Fruit fly (Drosophila melanogaster) whole organism, embryonic: Measurements from ENCODE around the gene CG5849.

Source experiments
- Adf1 ChIP-seq: fragments of 200-800 bp; sonication (Bioruptor generic); IDR thresholded peaks from 2 replicates; pipeline ENCODE4 v1.3.6; 2022; ENCODE audit warnings: missing biosample characterization, missing genetic modification characterization
- Atf6 ChIP-seq: fragments of 200-800 bp; sonication (Bioruptor generic); IDR thresholded peaks from 2 replicates; pipeline ENCODE4 v1.3.6; 2022; ENCODE audit warnings: missing biosample characterization, missing genetic modification characterization
- Awh ChIP-seq: fragments of 200-800 bp; sonication (Bioruptor generic); IDR thresholded peaks from 2 replicates; pipeline ENCODE4, ENCODE4 v1.3.6; 2022; ENCODE audit warnings: missing biosample characterization, missing genetic modification characterization
- Bgb ChIP-seq: fragments of 200-800 bp; sonication (Bioruptor generic); IDR thresholded peaks from 2 replicates; pipeline ENCODE4 v1.3.6; 2022; ENCODE audit warnings: missing biosample characterization, missing genetic modification characterization; ENCODE audit not compliant: partially characterized antibody
- CG10366 ChIP-seq: fragments of 200-800 bp; sonication (Bioruptor generic); IDR thresholded peaks from 2 replicates; pipeline ENCODE4 v1.3.6; 2022; ENCODE audit warnings: missing biosample characterization, missing genetic modification characterization
- CG10431 ChIP-seq: fragments of 200-800 bp; sonication (Bioruptor generic); optimal IDR thresholded peaks from 3 replicates; lab custom pipeline; 2018; ENCODE audit warnings: missing biosample characterization, mild to moderate bottlenecking, missing genetic modification characterization
- CG10654 ChIP-seq: fragments of 200-800 bp; sonication (Bioruptor generic); optimal IDR thresholded peaks from 2 replicates; lab custom pipeline; 2016; ENCODE audit warnings: missing biosample characterization, missing genetic modification characterization
- CG1603 ChIP-seq: fragments of 200-800 bp; sonication (Bioruptor generic); optimal IDR thresholded peaks from 2 replicates; lab custom pipeline; 2019; ENCODE audit warnings: missing biosample characterization, mild to moderate bottlenecking, missing genetic modification characterization, moderate library complexity
- CG16863 ChIP-seq: fragments of 200-800 bp; sonication (Bioruptor generic); optimal IDR thresholded peaks from 3 replicates; lab custom pipeline; 2016; ENCODE audit warnings: missing biosample characterization, missing genetic modification characterization
- CG17802 ChIP-seq: fragments of 200-800 bp; sonication (Bioruptor generic); optimal IDR thresholded peaks from 2 replicates; lab custom pipeline; 2018; ENCODE audit warnings: missing biosample characterization, mild to moderate bottlenecking, missing genetic modification characterization, moderate library complexity
- CG1792 ChIP-seq: fragments of 200-800 bp; sonication (Bioruptor generic); optimal IDR thresholded peaks from 2 replicates; lab custom pipeline; 2016; ENCODE audit warnings: missing biosample characterization, missing genetic modification characterization
- CG30020 ChIP-seq: fragments of 200-800 bp; optimal IDR thresholded peaks from 2 replicates; lab custom pipeline; 2019; ENCODE audit warnings: missing biosample characterization, mild to moderate bottlenecking, missing genetic modification characterization, moderate library complexity
- CG7357 ChIP-seq: fragments of 200-800 bp; sonication (Bioruptor generic); IDR thresholded peaks from 3 replicates; pipeline ENCODE4 v1.3.6; 2022; ENCODE audit warnings: missing biosample characterization, missing genetic modification characterization
- CG8388 ChIP-seq: fragments of 200-800 bp; sonication (Bioruptor generic); optimal IDR thresholded peaks from 2 replicates; lab custom pipeline; 2019; ENCODE audit warnings: missing biosample characterization, mild to moderate bottlenecking, missing genetic modification characterization, moderate library complexity
- CG8478 ChIP-seq: fragments of >200 bp; optimal IDR thresholded peaks from 2 replicates; lab custom pipeline; 2018
- CG9797 ChIP-seq: fragments of 200-800 bp; sonication (Bioruptor generic); optimal IDR thresholded peaks from 3 replicates; lab custom pipeline; 2018; ENCODE audit warnings: missing biosample characterization, mild to moderate bottlenecking, missing genetic modification characterization
- CTCF ChIP-seq: fragments of 200-800 bp; sonication (Bioruptor generic); optimal IDR thresholded peaks from 2 replicates; lab custom pipeline; 2017; ENCODE audit warnings: missing biosample characterization, mild to moderate bottlenecking, missing genetic modification characterization, moderate library complexity
- Dek ChIP-seq: fragments of 200-800 bp; sonication (Bioruptor generic); optimal IDR thresholded peaks from 3 replicates; lab custom pipeline; 2019; ENCODE audit warnings: missing biosample characterization, mild to moderate bottlenecking, missing genetic modification characterization, moderate library complexity
- Ets65A ChIP-seq: fragments of 200-800 bp; sonication (Bioruptor generic); peaks from one replicate; lab custom pipeline; 2016; ENCODE audit warnings: missing biosample characterization, missing genetic modification characterization
- Ets97D ChIP-seq: fragments of 200-800 bp; sonication (Bioruptor generic); optimal IDR thresholded peaks from 3 replicates; lab custom pipeline; 2016; ENCODE audit warnings: missing biosample characterization, missing genetic modification characterization
- Jarid2 ChIP-seq: fragments of 200-800 bp; sonication (Bioruptor generic); optimal IDR thresholded peaks from 3 replicates; lab custom pipeline; 2017; ENCODE audit warnings: mild to moderate bottlenecking, missing biosample characterization, missing genetic modification reagents, missing genetic modification characterization
- abd-A ChIP-seq: fragments of 200-800 bp; sonication (Bioruptor generic); optimal IDR thresholded peaks from 3 replicates; lab custom pipeline; 2019; ENCODE audit warnings: missing biosample characterization, mild to moderate bottlenecking, missing genetic modification characterization, moderate library complexity
- ash1 ChIP-seq: fragments of 200-800 bp; sonication (Bioruptor generic); optimal IDR thresholded peaks from 2 replicates; lab custom pipeline; 2018; ENCODE audit warnings: missing biosample characterization, mild to moderate bottlenecking, missing genetic modification characterization
- cg ChIP-seq: fragments of 200-800 bp; sonication (Bioruptor generic); optimal IDR thresholded peaks from 3 replicates; lab custom pipeline; 2019; ENCODE audit warnings: missing biosample characterization, mild to moderate bottlenecking, missing genetic modification characterization, moderate library complexity
- chinmo ChIP-seq: fragments of 200-800 bp; sonication (Bioruptor generic); IDR thresholded peaks from 4 replicates; pipeline ENCODE4 v1.3.6; 2022; ENCODE audit warnings: missing biosample characterization, missing genetic modification characterization; ENCODE audit not compliant: partially characterized antibody
- chm ChIP-seq: fragments of 200-800 bp; sonication (Bioruptor generic); IDR thresholded peaks from 2 replicates; pipeline ENCODE4 v1.3.6; 2022; ENCODE audit warnings: missing biosample characterization, missing genetic modification characterization
- crc ChIP-seq: fragments of 200-800 bp; sonication (Bioruptor generic); optimal IDR thresholded peaks from 2 replicates; lab custom pipeline; 2016; ENCODE audit warnings: missing biosample characterization, missing genetic modification characterization
- crol ChIP-seq: fragments of 200-800 bp; sonication (Bioruptor generic); IDR thresholded peaks from 2 replicates; pipeline ENCODE4 v1.3.6; 2022; ENCODE audit warnings: missing biosample characterization, missing genetic modification characterization
- dpn ChIP-seq, 2 experiments: fragments of 200-800 bp; sonication (Bioruptor generic); optimal IDR thresholded peaks; 3 replicates each; lab custom pipeline; 2016; ENCODE audit warnings: missing biosample characterization in 2 of 2, missing genetic modification characterization in 2 of 2
- gcm2 ChIP-seq: fragments of 200-800 bp; sonication (Bioruptor generic); optimal IDR thresholded peaks from 2 replicates; lab custom pipeline; 2016; ENCODE audit warnings: missing biosample characterization, missing genetic modification characterization
- gsb-n ChIP-seq: fragments of 200-800 bp; sonication (Bioruptor generic); optimal IDR thresholded peaks from 3 replicates; lab custom pipeline; 2018; ENCODE audit warnings: missing biosample characterization, mild to moderate bottlenecking, missing genetic modification characterization
- ken ChIP-seq: fragments of 200-800 bp; sonication (Bioruptor generic); IDR thresholded peaks from 3 replicates; pipeline ENCODE4 v1.3.6; 2022; ENCODE audit warnings: missing biosample characterization, missing genetic modification characterization
- nerfin-1 ChIP-seq: fragments of 200-800 bp; sonication (Bioruptor generic); optimal IDR thresholded peaks from 3 replicates; lab custom pipeline; 2019; ENCODE audit warnings: missing biosample characterization, mild to moderate bottlenecking, missing genetic modification characterization, moderate library complexity
- org-1 ChIP-seq: fragments of 200-800 bp; sonication (Bioruptor generic); optimal IDR thresholded peaks from 2 replicates; lab custom pipeline; 2017; ENCODE audit warnings: missing biosample characterization, missing genetic modification characterization
- p53 ChIP-seq: fragments of 200-800 bp; sonication (Bioruptor generic); optimal IDR thresholded peaks from 2 replicates; lab custom pipeline; 2016; ENCODE audit warnings: missing biosample characterization, missing genetic modification characterization
- sens ChIP-seq: fragments of 200-800 bp; sonication (Bioruptor generic); peaks from one replicate; lab custom pipeline; 2016; ENCODE audit warnings: missing biosample characterization, missing genetic modification characterization
- sima ChIP-seq: fragments of 200-800 bp; sonication (Bioruptor generic); optimal IDR thresholded peaks from 2 replicates; lab custom pipeline; 2016; ENCODE audit warnings: missing biosample characterization, missing genetic modification characterization
- sr ChIP-seq: fragments of 200-800 bp; sonication (Bioruptor generic); IDR thresholded peaks from 3 replicates; pipeline ENCODE4 v1.3.6; 2022; ENCODE audit warnings: missing biosample characterization, missing genetic modification characterization
- wek ChIP-seq: fragments of 200-800 bp; sonication (Bioruptor generic); optimal IDR thresholded peaks from 3 replicates; lab custom pipeline; 2018; ENCODE audit warnings: missing biosample characterization, mild to moderate bottlenecking, missing genetic modification characterization, moderate library complexity
- zen2 ChIP-seq: fragments of 200-800 bp; sonication (Bioruptor generic); IDR thresholded peaks from 3 replicates; pipeline ENCODE4 v1.3.6; 2022; ENCODE audit warnings: missing biosample characterization, missing genetic modification characterization; ENCODE audit not compliant: partially characterized antibody

The CG5849 gene

DNA sequence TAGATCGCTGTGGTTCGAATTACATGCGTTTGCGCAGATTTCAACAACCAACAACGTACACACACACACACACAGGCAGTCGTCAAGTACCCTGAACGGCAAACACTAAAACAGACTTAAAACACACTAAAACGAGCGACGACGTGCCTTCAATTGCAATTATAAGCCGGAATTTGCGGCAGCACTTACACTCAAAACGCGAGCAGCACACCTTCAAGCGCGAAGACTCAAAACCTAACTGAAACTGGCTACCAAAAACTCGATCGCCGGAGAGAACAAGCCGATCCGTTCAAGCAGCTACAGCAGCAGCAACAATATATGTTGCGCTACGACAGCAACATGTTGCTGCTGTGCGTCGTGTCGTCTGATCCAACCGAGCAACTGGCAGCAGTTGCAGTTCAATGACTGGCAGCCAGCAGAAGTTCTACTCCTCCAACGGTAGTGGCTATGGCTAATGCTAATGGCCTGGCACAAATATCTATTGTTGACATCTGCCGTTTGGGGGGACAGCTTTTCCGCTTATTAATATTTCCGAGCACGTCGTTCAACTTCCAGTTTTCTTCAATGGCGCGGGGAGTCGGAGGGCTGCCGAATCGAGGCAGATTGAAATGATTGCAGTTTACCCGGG, 42.5 kb downstream of the CG5849 start, which contains the start of gene tsl (continued):
- TF ChIP-seq CG17802 (tag; lab: Kevin White, UChicago) (no peak), Dek (tag; lab: Kevin White, UChicago) (no peak), chm (peak; percentile 23; the same call in 1 of the 2 replicates), wek (GFP tag; lab: Kevin White, UChicago) (no peak), cg (peak; percentile 16), CTCF (GFP tag; lab: Kevin White, UChicago) (no peak), CG10366 (no peak), zen2 (0 out of 3 replicates have a peak, but pooled peaks have one; percentile 12), org-1 (GFP tag; lab: Kevin White, UChicago) (no peak), Adf1 (peak; percentile 9; the same call in 1 of the 2 replicates), crc (GFP tag; lab: Kevin White, UChicago) (no peak), Jarid2 (GFP tag; lab: Kevin White, UChicago) (peak; percentile 74), CG10654 (GFP tag; lab: Kevin White, UChicago) (no peak), p53 (GFP tag; lab: Kevin White, UChicago) (no peak), CG7357 (no peak), chinmo (GFP tag; lab: Robert Waterston, UW) (peak; percentile 71; the same call in 1 of the 4 replicates), CG1603 (tag; lab: Kevin White, UChicago) (no peak), gsb-n (tag; lab: Kevin White, UChicago) (peak; percentile 5), Bgb (peak; percentile 15; the same call in 1 of the 2 replicates), CG16863 (GFP tag; lab: Kevin White, UChicago) (no peak)

DNA sequence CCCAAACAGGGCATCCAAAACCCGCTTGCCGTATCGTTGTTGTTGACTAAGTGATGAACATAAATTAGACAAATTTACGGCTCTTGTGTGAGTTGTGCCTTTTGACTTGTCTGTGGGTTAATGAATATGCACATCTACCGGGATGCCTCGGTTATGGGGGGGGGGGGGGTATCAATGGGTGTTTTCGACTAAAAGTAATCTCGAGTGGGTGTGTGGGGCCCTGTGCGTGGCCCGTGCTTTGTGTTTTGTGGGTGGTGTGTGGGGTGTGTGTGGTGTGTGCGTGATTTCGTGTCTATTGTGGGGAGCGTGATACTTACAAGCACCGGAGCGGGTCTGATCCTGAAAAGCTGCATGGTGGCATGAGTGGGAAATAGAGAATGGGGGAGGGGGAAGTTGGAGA, 50.5 kb downstream of the CG5849 start:
- TF ChIP-seq abd-A (tag; lab: Kevin White, UChicago) (peak; percentile 54), sens (GFP tag; lab: Kevin White, UChicago) (peak; percentile 12), sr (GFP tag; lab: Robert Waterston, UW) (peak; percentile 79), dpn (GFP tag; optimal IDR thresholded peaks at IDR 0.05; lab: Kevin White, UChicago) (no peak)

DNA sequence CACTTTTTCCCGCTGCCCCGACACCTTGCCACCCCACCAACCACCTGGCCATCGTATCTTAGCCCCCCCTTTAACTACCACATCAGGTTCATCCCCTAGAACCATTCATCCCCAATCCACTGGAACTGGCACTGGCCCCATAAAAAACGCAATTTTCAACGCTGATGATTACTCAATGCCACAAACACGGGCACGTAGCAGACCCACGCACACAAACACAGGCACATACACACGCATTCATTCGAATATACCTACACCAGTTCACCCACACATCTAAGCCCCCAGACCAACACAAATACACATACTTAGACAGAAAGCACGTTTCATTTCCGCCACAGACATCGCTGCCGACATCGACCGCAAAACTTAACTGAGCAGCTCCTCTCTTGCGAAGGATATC, 53.9 kb downstream of the CG5849 start:
- TF ChIP-seq gcm2 (GFP tag; lab: Kevin White, UChicago) (no peak), Awh (GFP tag; lab: Robert Waterston, UW) (no peak), Ets97D (GFP tag; lab: Kevin White, UChicago) (no peak), sima (GFP tag; lab: Kevin White, UChicago) (no peak), CG1792 (GFP tag; lab: Kevin White, UChicago) (no peak), Atf6 (GFP tag; lab: Robert Waterston, UW) (no peak), CG10431 (no peak), CG30020 (no peak), crol (0 out of 2 replicates have a peak, but pooled peaks have one; percentile 43), Adf1 (peak; percentile 22; the same call in 1 of the 2 replicates), CG9797 (GFP tag; lab: Kevin White, UChicago) (no peak), abd-A (tag; lab: Kevin White, UChicago) (peak; percentile 96), CG8388 (GFP tag; lab: Kevin White, UChicago) (no peak), ash1 (GFP tag; lab: Kevin White, UChicago) (no peak), ken (GFP tag; lab: Robert Waterston, UW) (no peak), Ets65A (peak; percentile 60), nerfin-1 (tag; lab: Kevin White, UChicago) (no peak), CG8478 (lab: Kevin White, UChicago) (peak; percentile 55), cg (peak; percentile 62)
